Fruit fly (Drosophila melanogaster) whole organism, pupa: ENCODE results near the gene rdo.
A peak's percentile ranks its signal among the peaks of the same experiment; 100 is the strongest.

Experiments used
- CG10348 ChIP-seq: fragments of 200-800 bp; sonication (Bioruptor generic); IDR thresholded peaks from 2 replicates; pipeline ENCODE4 v1.3.6; 2022; ENCODE audit warnings: missing biosample characterization, missing genetic modification characterization
- CG12605 ChIP-seq: fragments of 200-800 bp; sonication (Bioruptor generic); IDR thresholded peaks from 2 replicates; pipeline ENCODE4 v1.3.6; 2022; ENCODE audit warnings: missing biosample characterization, missing genetic modification characterization
- CG13204 ChIP-seq: fragments of 200-800 bp; sonication (Bioruptor generic); optimal IDR thresholded peaks from 2 replicates; lab custom pipeline; 2018; ENCODE audit warnings: missing biosample characterization, mild to moderate bottlenecking, missing genetic modification characterization, moderate library complexity
- CG14655 ChIP-seq: fragments of 200-800 bp; sonication (Bioruptor generic); optimal IDR thresholded peaks from 3 replicates; lab custom pipeline; 2017; ENCODE audit warnings: mild to moderate bottlenecking, missing biosample characterization, missing genetic modification reagents, missing genetic modification characterization
- CG15710 ChIP-seq: fragments of 200-800 bp; sonication (Bioruptor generic); optimal IDR thresholded peaks from 2 replicates; lab custom pipeline; 2018; ENCODE audit warnings: missing biosample characterization, mild to moderate bottlenecking, missing genetic modification characterization, moderate library complexity
- CG17806 ChIP-seq: fragments of 200-800 bp; sonication (Bioruptor generic); optimal IDR thresholded peaks from 2 replicates; lab custom pipeline; 2018; ENCODE audit warnings: missing biosample characterization, mild to moderate bottlenecking, missing genetic modification characterization, moderate library complexity
- CG32121 ChIP-seq: fragments of 200-800 bp; sonication (Bioruptor generic); IDR thresholded peaks from 2 replicates; pipeline ENCODE4 v1.3.6; 2022; ENCODE audit warnings: missing biosample characterization, missing genetic modification characterization
- CG34367 ChIP-seq: fragments of 200-800 bp; sonication (Bioruptor generic); optimal IDR thresholded peaks from 2 replicates; lab custom pipeline; 2018; ENCODE audit warnings: missing biosample characterization, mild to moderate bottlenecking, missing genetic modification characterization
- CG4496 ChIP-seq: fragments of 200-800 bp; sonication (Bioruptor generic); IDR thresholded peaks from 3 replicates; pipeline ENCODE4 v1.3.6; 2022; ENCODE audit warnings: missing biosample characterization, missing genetic modification characterization
- CG8159 ChIP-seq: fragments of 200-800 bp; sonication (Bioruptor generic); optimal IDR thresholded peaks from 3 replicates; lab custom pipeline; 2018; ENCODE audit warnings: missing biosample characterization, mild to moderate bottlenecking, missing genetic modification characterization, moderate library complexity
- CG8301 ChIP-seq: fragments of 200-800 bp; sonication (Bioruptor generic); optimal IDR thresholded peaks from 2 replicates; lab custom pipeline; 2018; ENCODE audit warnings: missing biosample characterization, mild to moderate bottlenecking, missing genetic modification characterization
- CG9948 ChIP-seq: fragments of 200-800 bp; sonication (Bioruptor generic); optimal IDR thresholded peaks from 2 replicates; lab custom pipeline; 2018; ENCODE audit warnings: missing biosample characterization, mild to moderate bottlenecking, missing genetic modification characterization, moderate library complexity
- D1 ChIP-seq: fragments of 200-800 bp; sonication (Bioruptor generic); optimal IDR thresholded peaks from 2 replicates; lab custom pipeline; 2018; ENCODE audit warnings: missing biosample characterization, mild to moderate bottlenecking, missing genetic modification characterization, moderate library complexity
- EcR ChIP-seq: fragments of 200-800 bp; sonication (Bioruptor generic); optimal IDR thresholded peaks from 3 replicates; lab custom pipeline; 2019; ENCODE audit warnings: missing biosample characterization, missing genetic modification characterization, mild to moderate bottlenecking, moderate library complexity, missing genetic modification reagents
- Ets98B ChIP-seq: fragments of 200-800 bp; sonication (Bioruptor generic); IDR thresholded peaks from 2 replicates; pipeline ENCODE4 v1.3.6; 2022; ENCODE audit warnings: missing biosample characterization, missing genetic modification characterization
- Pif1A ChIP-seq: fragments of 200-800 bp; sonication (Bioruptor generic); optimal IDR thresholded peaks from 3 replicates; lab custom pipeline; 2016; ENCODE audit warnings: missing biosample characterization, missing genetic modification characterization
- Snoo ChIP-seq: fragments of 200-800 bp; sonication (Bioruptor generic); optimal IDR thresholded peaks from 3 replicates; lab custom pipeline; 2017; ENCODE audit warnings: missing biosample characterization, mild to moderate bottlenecking, missing genetic modification characterization, inconsistent platforms
- fd96Ca ChIP-seq: fragments of 200-800 bp; sonication (Bioruptor generic); IDR thresholded peaks from 3 replicates; pipeline ENCODE4 v1.3.6; 2022; ENCODE audit warnings: missing biosample characterization, missing genetic modification characterization
- gl ChIP-seq: fragments of 200-800 bp; sonication (Bioruptor generic); optimal IDR thresholded peaks from 2 replicates; lab custom pipeline; 2018; ENCODE audit warnings: missing biosample characterization, mild to moderate bottlenecking, missing genetic modification characterization
- rn ChIP-seq: fragments of 200-800 bp; sonication (Bioruptor generic); IDR thresholded peaks from 2 replicates; pipeline ENCODE4 v1.3.6; 2022; ENCODE audit warnings: missing biosample characterization, missing genetic modification characterization

rdo gene

dm6 chr2L:18012168-18012567 is at the start of gene rdo:
Gene rdo, plus strand, starts transcription at chr2L:18012380.
- no peak for TF ChIP-seq Pif1A (GFP tag; lab: Kevin White, UChicago)
- no peak for TF ChIP-seq CG14655 (GFP tag; lab: Kevin White, UChicago)
- no peak for TF ChIP-seq CG8159 (tag; lab: Kevin White, UChicago)
- no peak for TF ChIP-seq fd96Ca
- TF ChIP-seq Ets98B (GFP tag; lab: Robert Waterston, UW), result no peak
- no peak for TF ChIP-seq CG10348 (GFP tag; lab: Robert Waterston, UW)
- TF ChIP-seq CG8301 (tag; lab: Kevin White, UChicago), result no peak
- no peak for TF ChIP-seq gl (tag; lab: Kevin White, UChicago)
- peak; percentile 68; the same call in 2 of the 3 replicates for TF ChIP-seq CG4496 (GFP tag; lab: Robert Waterston, UW)
- TF ChIP-seq, all 21 proteins: peak for 1

dm6 chr2L:17963071-17963567 is 49.1 kb upstream of the rdo start, which contains the start of gene CG5674:
Gene CG5674, plus strand, starts transcription at chr2L:17963379.
- TF ChIP-seq CG4496 (GFP tag; lab: Robert Waterston, UW) (peak; percentile 70), CG9948 (tag; lab: Kevin White, UChicago) (no peak), CG10348 (GFP tag; lab: Robert Waterston, UW) (no peak), CG15710 (tag; lab: Kevin White, UChicago) (no peak), fd96Ca (0 out of 3 replicates have a peak, but pooled peaks have one; percentile 33), CG17806 (tag; lab: Kevin White, UChicago) (no peak), rn (0 out of 2 replicates have a peak, but pooled peaks have one; percentile 16), Snoo (tag; lab: Kevin White, UChicago) (no peak), Ets98B (GFP tag; lab: Robert Waterston, UW) (peak; percentile 32; the same call in 1 of the 2 replicates), CG32121 (GFP tag; lab: Robert Waterston, UW) (no peak; the same call in 1 of the 2 replicates), EcR (GFP tag; lab: Kevin White, UChicago) (no peak), CG8159 (tag; lab: Kevin White, UChicago) (peak; percentile 3), CG13204 (GFP tag; lab: Kevin White, UChicago) (no peak), CG8301 (tag; lab: Kevin White, UChicago) (no peak), CG14655 (GFP tag; lab: Kevin White, UChicago) (no peak), CG12605 (GFP tag; lab: Robert Waterston, UW) (peak; percentile 45; the same call in 1 of the 2 replicates)

- TF ChIP-seq CG4496 (GFP tag; lab: Robert Waterston, UW) (no peak), CG34367 (no peak), fd96Ca (no peak), CG17806 (tag; lab: Kevin White, UChicago) (no peak), D1 (tag; lab: Kevin White, UChicago) (no peak), CG9948 (tag; lab: Kevin White, UChicago) (no peak), rn (no peak)
Observed at dm6 chr2L:17963710-17964109, 48.5 kb upstream of the rdo start.

dm6 chr2L:17972999-17973398 is 39.2 kb upstream of the rdo start:
- TF ChIP-seq D1 (tag; lab: Kevin White, UChicago) (no peak), CG32121 (GFP tag; lab: Robert Waterston, UW) (no peak), CG8301 (tag; lab: Kevin White, UChicago) (no peak), CG13204 (GFP tag; lab: Kevin White, UChicago) (no peak), Ets98B (GFP tag; lab: Robert Waterston, UW) (no peak)

dm6 chr2L:17982372-17982771 is 29.8 kb upstream of the rdo start, which contains the start of gene btv:
Gene btv, minus strand, starts transcription at chr2L:17982472.
- TF ChIP-seq CG17806 (tag; lab: Kevin White, UChicago) (no peak), CG8159 (tag; lab: Kevin White, UChicago) (no peak), CG14655 (GFP tag; lab: Kevin White, UChicago) (no peak), CG13204 (GFP tag; lab: Kevin White, UChicago) (no peak), Pif1A (GFP tag; lab: Kevin White, UChicago) (no peak), CG8301 (tag; lab: Kevin White, UChicago) (no peak), Ets98B (GFP tag; lab: Robert Waterston, UW) (no peak), gl (tag; lab: Kevin White, UChicago) (no peak), CG4496 (GFP tag; lab: Robert Waterston, UW) (no peak)
- TF ChIP-seq, all 21 proteins: peak for 0

dm6 chr2L:17986099-17986498 is 26.1 kb upstream of the rdo start, which contains the start of gene CG5681:
Gene CG5681, plus strand, starts transcription at chr2L:17986399.
- TF ChIP-seq CG14655 (GFP tag; lab: Kevin White, UChicago) (no peak), CG32121 (GFP tag; lab: Robert Waterston, UW) (no peak), gl (tag; lab: Kevin White, UChicago) (no peak), Pif1A (GFP tag; lab: Kevin White, UChicago) (no peak), CG13204 (GFP tag; lab: Kevin White, UChicago) (no peak), CG4496 (GFP tag; lab: Robert Waterston, UW) (no peak), CG8159 (tag; lab: Kevin White, UChicago) (no peak), CG8301 (tag; lab: Kevin White, UChicago) (no peak), rn (no peak), CG15710 (tag; lab: Kevin White, UChicago) (no peak), EcR (GFP tag; lab: Kevin White, UChicago) (no peak), Snoo (tag; lab: Kevin White, UChicago) (no peak), D1 (tag; lab: Kevin White, UChicago) (no peak)
